Fruit fly (Drosophila melanogaster): Measurements from ENCODE around the gene Tom.

Tom gene

DNA sequence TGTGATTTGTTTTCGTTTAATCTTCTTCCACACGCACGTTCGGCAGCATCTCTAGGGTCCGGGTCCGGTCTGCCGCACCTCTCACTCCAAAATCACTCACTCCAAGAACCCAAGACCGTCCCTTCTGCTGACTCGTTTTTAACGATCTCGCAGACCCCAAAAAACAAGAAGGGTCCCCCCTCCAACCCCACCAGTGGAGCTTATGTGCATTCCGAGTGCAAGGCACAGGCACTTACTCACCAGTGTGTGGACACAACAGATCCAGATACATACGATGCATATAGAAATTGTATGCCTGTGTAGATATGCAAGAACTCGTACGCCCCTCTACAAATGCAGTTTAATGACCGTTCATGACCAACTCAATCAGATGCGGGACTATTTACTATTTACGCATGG is 9.4 kb downstream of the Tom start:
- TF ChIP-seq CG15710 (tag; optimal IDR thresholded peaks at IDR 0.05) (no peak), CG8159 (tag; optimal IDR thresholded peaks at IDR 0.05) (no peak), Ets98B (GFP tag; IDR thresholded peaks at IDR 0.05) (0 out of 2 replicates have a peak, but pooled peaks have one; percentile 24), CG8301 (tag; optimal IDR thresholded peaks at IDR 0.05) (no peak), CG32121 (GFP tag; IDR thresholded peaks at IDR 0.05) (peak; percentile 39), CG4496 (GFP tag; IDR thresholded peaks at IDR 0.05) (0 out of 3 replicates have a peak, but pooled peaks have one; percentile 38), CG13204 (GFP tag; optimal IDR thresholded peaks at IDR 0.05) (peak; percentile 3), EcR (GFP tag; optimal IDR thresholded peaks at IDR 0.05) (peak; percentile 98), fd96Ca (GFP tag; IDR thresholded peaks at IDR 0.05) (peak; percentile 73), CG9948 (tag; optimal IDR thresholded peaks at IDR 0.05) (no peak)

DNA sequence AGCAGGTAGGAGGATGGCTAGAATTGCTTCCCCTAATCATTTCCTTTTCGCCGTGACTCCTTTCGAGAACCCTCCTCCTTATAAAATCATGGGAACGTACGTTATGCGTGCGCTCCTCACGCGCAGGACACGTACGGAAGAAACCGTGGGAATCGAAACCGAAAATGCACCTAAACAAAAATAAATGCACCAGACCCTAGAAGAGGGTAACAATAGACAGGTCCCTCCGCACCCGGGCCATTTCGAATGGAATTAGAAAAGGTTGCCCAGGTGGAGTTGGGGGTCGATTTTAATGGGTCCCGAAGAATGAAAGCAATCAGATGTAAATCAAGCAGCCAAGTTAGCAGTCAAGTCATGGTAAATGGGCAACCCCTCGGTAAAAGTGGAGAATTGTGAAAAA is 10.2 kb downstream of the Tom start, which contains the start of gene CG3349:
Gene CG3349 (plus strand): TSS at position 289 of the 400 bp plus-strand sequence.
- no peak for TF ChIP-seq fd96Ca (GFP tag; IDR thresholded peaks at IDR 0.05)
- no peak for TF ChIP-seq CG9948 (tag; optimal IDR thresholded peaks at IDR 0.05)
- no peak for TF ChIP-seq CG8301 (tag; optimal IDR thresholded peaks at IDR 0.05)
- TF ChIP-seq rn (GFP tag; IDR thresholded peaks at IDR 0.05) = no peak
- TF ChIP-seq CG34367 (tag; optimal IDR thresholded peaks at IDR 0.05) = no peak
- TF ChIP-seq CG4496 (GFP tag; IDR thresholded peaks at IDR 0.05) = no peak
- no peak for TF ChIP-seq CG8159 (tag; optimal IDR thresholded peaks at IDR 0.05)
- no peak for TF ChIP-seq CG15710 (tag; optimal IDR thresholded peaks at IDR 0.05)
- no peak for TF ChIP-seq CG32121 (GFP tag; IDR thresholded peaks at IDR 0.05)
- no peak for TF ChIP-seq CG17806 (tag; optimal IDR thresholded peaks at IDR 0.05)
- no peak for TF ChIP-seq Pif1A (GFP tag; optimal IDR thresholded peaks at IDR 0.05)
- TF ChIP-seq CG14655 (GFP tag; optimal IDR thresholded peaks at IDR 0.05) = no peak
- no peak for TF ChIP-seq Pif1B (GFP tag; optimal IDR thresholded peaks at IDR 0.05)

dm6 chr3L:14980038-14980437 is 10.9 kb downstream of the Tom start:
- TF ChIP-seq EcR (GFP tag; optimal IDR thresholded peaks at IDR 0.05) (peak; percentile 66), CG15710 (tag; optimal IDR thresholded peaks at IDR 0.05) (no peak)

- TF ChIP-seq CG10348 (GFP tag; IDR thresholded peaks at IDR 0.05) (no peak), CG4496 (GFP tag; IDR thresholded peaks at IDR 0.05) (peak; percentile 60; the same call in 1 of the 3 replicates), Ets98B (GFP tag; IDR thresholded peaks at IDR 0.05) (peak; percentile 23; the same call in 1 of the 2 replicates), EcR (GFP tag; optimal IDR thresholded peaks at IDR 0.05) (peak; percentile 6)
Observed at dm6 chr3L:14982675-14983084, 13.5 kb downstream of the Tom start, which contains the start of gene CG5114. TSS of gene CG5114 (plus strand) at chr3L:14982835.

- TF ChIP-seq CG14655 (GFP tag; optimal IDR thresholded peaks at IDR 0.05) (peak; percentile 89), CG34367 (tag; optimal IDR thresholded peaks at IDR 0.05) (peak; percentile 75), Pif1B (GFP tag; optimal IDR thresholded peaks at IDR 0.05) (peak; percentile 71), CG8301 (tag; optimal IDR thresholded peaks at IDR 0.05) (peak; percentile 93), CG9948 (tag; optimal IDR thresholded peaks at IDR 0.05) (peak; percentile 81), CG12605 (GFP tag; IDR thresholded peaks at IDR 0.05) (peak; percentile 93), Ets98B (GFP tag; IDR thresholded peaks at IDR 0.05) (peak; percentile 95), EcR (GFP tag; optimal IDR thresholded peaks at IDR 0.05) (peak; percentile 89), CG32121 (GFP tag; IDR thresholded peaks at IDR 0.05) (peak; percentile 91), CG15710 (tag; optimal IDR thresholded peaks at IDR 0.05) (peak; percentile 74), CG13204 (GFP tag; optimal IDR thresholded peaks at IDR 0.05) (no peak), CG4496 (GFP tag; IDR thresholded peaks at IDR 0.05) (peak; percentile 95), D1 (tag; optimal IDR thresholded peaks at IDR 0.05) (peak; percentile 49), gl (tag; optimal IDR thresholded peaks at IDR 0.05) (peak; percentile 40), fd96Ca (GFP tag; IDR thresholded peaks at IDR 0.05) (no peak), CG17806 (tag; optimal IDR thresholded peaks at IDR 0.05) (peak; percentile 85), Pif1A (GFP tag; optimal IDR thresholded peaks at IDR 0.05) (peak; percentile 84), CG10348 (GFP tag; IDR thresholded peaks at IDR 0.05) (peak; percentile 44; the same call in 1 of the 2 replicates), Snoo (tag; optimal IDR thresholded peaks at IDR 0.05) (peak; percentile 47), rn (GFP tag; IDR thresholded peaks at IDR 0.05) (no peak; the same call in 1 of the 2 replicates), CG8159 (tag; optimal IDR thresholded peaks at IDR 0.05) (peak; percentile 79)
Observed at dm6 chr3L:14984521-14985150, 15.5 kb downstream of the Tom start, which contains the start of gene mnd. TSS of gene mnd (plus strand) at chr3L:14985100.

DNA sequence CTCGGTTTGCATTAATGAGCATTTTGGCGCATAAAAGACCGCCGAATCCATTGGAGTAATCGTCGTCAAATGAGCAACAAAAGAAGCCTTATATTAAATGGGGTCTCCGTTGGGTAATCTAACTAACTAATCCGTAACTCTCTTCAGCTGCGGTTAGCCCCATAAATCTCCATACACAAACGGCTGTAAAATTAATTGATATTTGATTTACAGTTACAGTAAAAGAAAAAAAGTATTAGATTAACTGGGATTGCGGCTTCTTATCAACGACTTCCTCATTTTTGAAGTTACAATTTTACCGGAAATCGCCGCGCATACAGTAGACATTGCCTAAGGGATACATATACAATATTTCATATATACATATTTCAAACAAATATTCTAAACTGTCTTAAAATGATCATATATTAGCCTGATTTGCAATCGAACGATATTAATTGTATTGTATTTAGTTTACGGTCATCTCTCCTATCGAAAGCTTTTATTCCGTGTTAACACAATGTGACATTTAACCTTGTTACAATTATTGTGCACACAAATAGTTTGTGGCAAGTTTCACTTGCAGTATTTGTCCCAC is 17.3 kb downstream of the Tom start:
- TF ChIP-seq CG4496 (GFP tag; IDR thresholded peaks at IDR 0.05) = no peak
- TF ChIP-seq CG32121 (GFP tag; IDR thresholded peaks at IDR 0.05) = no peak
- no peak for TF ChIP-seq Pif1B (GFP tag; optimal IDR thresholded peaks at IDR 0.05)
- TF ChIP-seq Ets98B (GFP tag; IDR thresholded peaks at IDR 0.05) = no peak
- TF ChIP-seq CG10348 (GFP tag; IDR thresholded peaks at IDR 0.05) = no peak
- TF ChIP-seq rn (GFP tag; IDR thresholded peaks at IDR 0.05) = no peak
- no peak for TF ChIP-seq CG13204 (GFP tag; optimal IDR thresholded peaks at IDR 0.05)
- no peak for TF ChIP-seq CG14655 (GFP tag; optimal IDR thresholded peaks at IDR 0.05)
- no peak for TF ChIP-seq CG9948 (tag; optimal IDR thresholded peaks at IDR 0.05)
- TF ChIP-seq CG34367 (tag; optimal IDR thresholded peaks at IDR 0.05) = no peak
- TF ChIP-seq CG8301 (tag; optimal IDR thresholded peaks at IDR 0.05) = no peak
- TF ChIP-seq CG8159 (tag; optimal IDR thresholded peaks at IDR 0.05) = no peak
- TF ChIP-seq Pif1A (GFP tag; optimal IDR thresholded peaks at IDR 0.05) = no peak
- TF ChIP-seq CG12605 (GFP tag; IDR thresholded peaks at IDR 0.05) = no peak
- no peak for TF ChIP-seq gl (tag; optimal IDR thresholded peaks at IDR 0.05)
